Worm (Caenorhabditis elegans) whole organism, L1 larva: ENCODE data around the gene oac-41.

Experiments
- C04F5.9 ChIP-seq: sonication (generic microtip); optimal IDR thresholded peaks from 2 replicates; lab custom pipeline; 2016; ENCODE audit warnings: missing genetic modification characterization, missing compliant biosample characterization
- ceh-82 ChIP-seq, 3 experiments: fragments of 150-350 bp in 1 of 3; sonication (generic microtip) in 2 of 3; optimal IDR thresholded peaks; 2 replicates each; lab custom pipeline; 2014 to 2017; ENCODE audit warnings: missing biosample characterization in 3 of 3, missing genetic modification characterization in 3 of 3
- ceh-90 ChIP-seq: sonication (generic microtip); optimal IDR thresholded peaks from 2 replicates; lab custom pipeline; 2016; ENCODE audit warnings: missing genetic modification characterization, missing compliant biosample characterization
- dsc-1 ChIP-seq: sonication (generic microtip); optimal IDR thresholded peaks from 2 replicates; lab custom pipeline; 2016; ENCODE audit warnings: mild to moderate bottlenecking, missing genetic modification characterization, missing compliant biosample characterization
- efl-1 ChIP-seq, 4 experiments: fragments of 150-350 bp; optimal IDR thresholded peaks in 3 of 4; peaks in 1 of 4; 1 replicate in 1 of 4; 2 replicates in 3 of 4; lab custom pipeline; 2014; ENCODE audit warnings: missing biosample characterization in 2 of 4, missing genetic modification characterization in 2 of 4, missing genetic modification reagents in 2 of 4
- elt-3 ChIP-seq, 6 experiments: fragments of 150-350 bp in 1 of 6; sonication (generic microtip); optimal IDR thresholded peaks; 2 replicates each; lab custom pipeline; 2017 to 2018; ENCODE audit warnings: missing biosample characterization in 6 of 6, missing genetic modification characterization in 6 of 6, inconsistent platforms in 1 of 6
- fkh-8 ChIP-seq: sonication (generic microtip); optimal IDR thresholded peaks from 2 replicates; lab custom pipeline; 2016; ENCODE audit warnings: mild to moderate bottlenecking, missing genetic modification characterization, missing compliant biosample characterization
- hlh-4 ChIP-seq: sonication (generic microtip); optimal IDR thresholded peaks from 2 replicates; lab custom pipeline; 2016; ENCODE audit warnings: mild to moderate bottlenecking, missing genetic modification characterization, missing compliant biosample characterization
- hpl-2 ChIP-seq: fragments of 150-350 bp; optimal IDR thresholded peaks from 2 replicates; lab custom pipeline; 2014; ENCODE audit warnings: missing biosample characterization, missing genetic modification reagents, missing genetic modification characterization
- jun-1 ChIP-seq: fragments of 150-350 bp; optimal IDR thresholded peaks from 2 replicates; lab custom pipeline; 2014; ENCODE audit warnings: missing biosample characterization, missing genetic modification reagents, missing genetic modification characterization
- lin-35 ChIP-seq, 2 experiments: fragments of 150-350 bp; optimal IDR thresholded peaks; 2 replicates each; lab custom pipeline; 2014; ENCODE audit warnings: missing biosample characterization in 2 of 2, missing genetic modification characterization in 2 of 2, missing genetic modification reagents in 2 of 2
- mef-2 ChIP-seq: fragments of 150-350 bp; optimal IDR thresholded peaks from 2 replicates; lab custom pipeline; 2014; ENCODE audit warnings: missing biosample characterization, missing genetic modification characterization
- mep-1 ChIP-seq: fragments of 150-350 bp; optimal IDR thresholded peaks from 2 replicates; lab custom pipeline; 2014; ENCODE audit warnings: missing biosample characterization, missing genetic modification characterization
- nhr-12 ChIP-seq: sonication (generic microtip); optimal IDR thresholded peaks from 2 replicates; lab custom pipeline; 2017; ENCODE audit warnings: missing biosample characterization, missing genetic modification characterization
- nhr-19 ChIP-seq: fragments of 200-800 bp; sonication (Bioruptor generic); conservative IDR thresholded peaks from 2 replicates; pipeline ENCODE4 v1.3.6; 2022; ENCODE audit warnings: missing genetic modification characterization, missing compliant biosample characterization
- nhr-28 ChIP-seq: fragments of 150-350 bp; optimal IDR thresholded peaks from 2 replicates; lab custom pipeline; 2014; ENCODE audit warnings: missing biosample characterization, missing genetic modification characterization
- nhr-47 ChIP-seq: sonication (generic microtip); optimal IDR thresholded peaks from 2 replicates; lab custom pipeline; 2016; ENCODE audit warnings: mild to moderate bottlenecking, missing genetic modification characterization, moderate library complexity, missing compliant biosample characterization
- nhr-71 ChIP-seq: sonication (generic microtip); optimal IDR thresholded peaks from 2 replicates; lab custom pipeline; 2016; ENCODE audit warnings: mild to moderate bottlenecking, missing genetic modification characterization, moderate library complexity, missing compliant biosample characterization
- pag-3 ChIP-seq: sonication (generic microtip); optimal IDR thresholded peaks from 2 replicates; lab custom pipeline; 2017; ENCODE audit warnings: missing genetic modification characterization, mild to moderate bottlenecking, missing compliant biosample characterization, antibody characterized with exemption, borderline replicate concordance; ENCODE audit not compliant: insufficient read depth
- pax-3 ChIP-seq: fragments of 200-800 bp; sonication (Bioruptor generic); optimal IDR thresholded peaks from 2 replicates; lab custom pipeline; 2018; ENCODE audit warnings: mild to moderate bottlenecking, missing genetic modification characterization, moderate library complexity, missing compliant biosample characterization
- skn-1 ChIP-seq: fragments of 150-350 bp; optimal IDR thresholded peaks from 2 replicates; lab custom pipeline; 2014; ENCODE audit warnings: missing biosample characterization, missing genetic modification characterization
- sptf-1 ChIP-seq: fragments of 150-350 bp; optimal IDR thresholded peaks from 2 replicates; lab custom pipeline; 2014; ENCODE audit warnings: missing biosample characterization, missing genetic modification characterization
- unc-30 ChIP-seq: sonication (generic microtip); optimal IDR thresholded peaks from 2 replicates; lab custom pipeline; 2017; ENCODE audit warnings: missing biosample characterization, missing genetic modification characterization
- unc-86 ChIP-seq: sonication (generic microtip); optimal IDR thresholded peaks from 2 replicates; lab custom pipeline; 2016; ENCODE audit warnings: missing genetic modification characterization, missing compliant biosample characterization
- unc-98 ChIP-seq: fragments of 200-800 bp; sonication (Bioruptor generic); IDR thresholded peaks from 2 replicates; pipeline ENCODE4 v1.3.6; 2022; ENCODE audit warnings: missing genetic modification characterization, missing compliant biosample characterization
- vab-15 ChIP-seq: sonication (generic microtip); optimal IDR thresholded peaks from 2 replicates; lab custom pipeline; 2017; ENCODE audit warnings: missing genotype, mild to moderate bottlenecking, missing genetic modification characterization, missing compliant biosample characterization
- ztf-4 ChIP-seq: fragments of 150-350 bp; optimal IDR thresholded peaks from 2 replicates; lab custom pipeline; 2014; ENCODE audit warnings: missing biosample characterization, missing genetic modification characterization

The oac-41 gene

ce11 chrV:9058627-9059026 lies 36.6 kb upstream of the oac-41 start, which contains the start of gene C25E10.11 (continued):
- no peak for TF ChIP-seq nhr-28 (tag; lab: Kevin White, UChicago)

- TF ChIP-seq nhr-71, result no peak
Measured at ce11 chrV:9056253-9056652, 34.3 kb upstream of the oac-41 start, which contains the start of gene C25E10.10. C25E10.10 (minus strand) TSS chrV:9056353.

- peak; percentile 53 for TF ChIP-seq nhr-71
- TF ChIP-seq sptf-1 (tag; lab: Kevin White, UChicago), result no peak
- TF ChIP-seq dsc-1 (tag; lab: Kevin White, UChicago), result peak; percentile 48
- peak; percentile 44 for TF ChIP-seq nhr-47 (tag; lab: Kevin White, UChicago)
- TF ChIP-seq fkh-8 (tag; lab: Kevin White, UChicago), result peak; percentile 83
- no peak for TF ChIP-seq jun-1 (tag; lab: Kevin White, UChicago)
- TF ChIP-seq pax-3, result peak; percentile 8
- TF ChIP-seq efl-1 (optimal IDR thresholded peaks at IDR 0.05; lab: Kevin White, UChicago), result no peak
- peak in 1 of 2 experiments; percentile 88 for TF ChIP-seq efl-1 (GFP tag; optimal IDR thresholded peaks at IDR 0.05 in 1 of 2; lab: Kevin White, UChicago)
Measured at ce11 chrV:9055644-9056043, 33.7 kb upstream of the oac-41 start.

- no peak for TF ChIP-seq lin-35 (GFP tag; optimal IDR thresholded peaks at IDR 0.05; lab: Kevin White, UChicago)
- no peak for TF ChIP-seq unc-86
- TF ChIP-seq unc-98 (GFP tag; lab: Robert Waterston, UW), result no peak
- TF ChIP-seq dsc-1 (tag; lab: Kevin White, UChicago), result no peak
- TF ChIP-seq hpl-2, result no peak
- no peak for TF ChIP-seq pag-3 (tag; lab: Kevin White, UChicago)
- no peak for TF ChIP-seq pax-3
- no peak for TF ChIP-seq mep-1 (tag; lab: Kevin White, UChicago)
- no peak for TF ChIP-seq nhr-12
Measured at ce11 chrV:9054771-9055170, 32.8 kb upstream of the oac-41 start, which contains the start of gene swm-1. swm-1 (minus strand) TSS chrV:9054871.

- TF ChIP-seq ceh-82 (tag; optimal IDR thresholded peaks at IDR 0.05; lab: Kevin White, UChicago) (no peak), mef-2 (tag; lab: Kevin White, UChicago) (no peak), hpl-2 (no peak), elt-3 (tag; optimal IDR thresholded peaks at IDR 0.05; lab: Kevin White, UChicago) (no peak), vab-15 (tag; lab: Kevin White, UChicago) (no peak)
Measured at ce11 chrV:9053969-9054368, 32.0 kb upstream of the oac-41 start, which contains the start of gene C25E10.8. C25E10.8 (minus strand) TSS chrV:9054069.

- TF ChIP-seq nhr-47 (tag; lab: Kevin White, UChicago) (no peak), ceh-90 (tag; lab: Kevin White, UChicago) (no peak), unc-30 (tag; lab: Kevin White, UChicago) (no peak), skn-1 (tag; lab: Kevin White, UChicago) (no peak), C04F5.9 (no peak), hlh-4 (peak; percentile 70)
Measured at ce11 chrV:9053235-9053634, 31.3 kb upstream of the oac-41 start.

ce11 chrV:9051100-9051499 lies 29.1 kb upstream of the oac-41 start, which contains the start of gene C25E10.7:
C25E10.7 (minus strand) TSS chrV:9051200.
- TF ChIP-seq nhr-19 (GFP tag; lab: Robert Waterston, UW) (no peak), efl-1 (optimal IDR thresholded peaks at IDR 0.05; lab: Kevin White, UChicago) (no peak), efl-1 (GFP tag; optimal IDR thresholded peaks at IDR 0.05 in 1 of 2; lab: Kevin White, UChicago) (peak in 1 of 2 experiments; percentile 40)

ce11 chrV:9049271-9049670 lies 27.3 kb upstream of the oac-41 start:
- TF ChIP-seq nhr-47 (tag; lab: Kevin White, UChicago), result peak; percentile 31
- no peak for TF ChIP-seq ztf-4 (tag; lab: Kevin White, UChicago)
- TF ChIP-seq nhr-71, result peak; percentile 32
- TF ChIP-seq hlh-4, result peak; percentile 97
